Fruit fly (Drosophila melanogaster): ENCODE results near the gene CG11977.

The CG11977 gene

dm6 chr3R:9047561-9048465 lies 50.3 kb downstream of the CG11977 start, which contains the start of gene Rel (continued):
- TF ChIP-seq Hmr (GFP tag; optimal IDR thresholded peaks at IDR 0.05) (peak; percentile 34), CG9727 (GFP tag; optimal IDR thresholded peaks at IDR 0.05) (peak; percentile 81), knrl (GFP tag; IDR thresholded peaks at IDR 0.05; ENCODE audit: partially characterized antibody) (no peak), CG7786 (GFP tag; optimal IDR thresholded peaks at IDR 0.05) (no peak), bsh (GFP tag; optimal IDR thresholded peaks at IDR 0.05) (peak in 1 of 2 experiments; percentile 62), NfI (GFP tag; optimal IDR thresholded peaks at IDR 0.05) (peak; percentile 46), Hsf (GFP tag; optimal IDR thresholded peaks at IDR 0.05) (no peak), kni (GFP tag; optimal IDR thresholded peaks at IDR 0.05) (peak; percentile 42), MESR4 (GFP tag; optimal IDR thresholded peaks at IDR 0.05) (peak; percentile 27), corto (GFP tag; optimal IDR thresholded peaks at IDR 0.05) (peak; percentile 39), D19B (GFP tag; optimal IDR thresholded peaks at IDR 0.05) (peak; percentile 54), eve (GFP tag; optimal IDR thresholded peaks at IDR 0.05) (no peak), CG9797 (GFP tag; optimal IDR thresholded peaks at IDR 0.05) (peak; percentile 6), croc (GFP tag; conservative IDR thresholded peaks at IDR 0.05) (peak; percentile 48; the same call in 1 of the 3 replicates), CG32772 (GFP tag; IDR thresholded peaks at IDR 0.05) (no peak), gcm (GFP tag; optimal IDR thresholded peaks at IDR 0.05) (peak; percentile 64), Dref (GFP tag; IDR thresholded peaks at IDR 0.05) (no peak), unpg (GFP tag; optimal IDR thresholded peaks at IDR 0.05) (peak; percentile 61), CG8290 (GFP tag; optimal IDR thresholded peaks at IDR 0.05) (peak; percentile 39), CG8290 (tag; optimal IDR thresholded peaks at IDR 0.05) (peak in 1 of 2 experiments; percentile 68), CG6254 (GFP tag; optimal IDR thresholded peaks at IDR 0.05) (peak; percentile 47), CG7271 (tag; optimal IDR thresholded peaks at IDR 0.05) (peak; percentile 64), btn (GFP tag; optimal IDR thresholded peaks at IDR 0.05) (peak; percentile 37), eyg (GFP tag; optimal IDR thresholded peaks at IDR 0.05) (peak; percentile 13), so (GFP tag; IDR thresholded peaks at IDR 0.05) (no peak), Asciz (GFP tag; optimal IDR thresholded peaks at IDR 0.05) (no peak), CG12391 (tag; optimal IDR thresholded peaks at IDR 0.05) (peak; percentile 89), B-H2 (GFP tag; optimal IDR thresholded peaks at IDR 0.05) (peak; percentile 75), Ssrp (tag; optimal IDR thresholded peaks at IDR 0.05) (peak; percentile 75), Max (GFP tag; optimal IDR thresholded peaks at IDR 0.05) (peak; percentile 56), CG13287 (GFP tag; IDR thresholded peaks at IDR 0.05; ENCODE audit: partially characterized antibody) (no peak), psq (GFP tag; optimal IDR thresholded peaks at IDR 0.05) (no peak), lmd (GFP tag; IDR thresholded peaks at IDR 0.05) (no peak), CG17612 (GFP tag; IDR thresholded peaks at IDR 0.05) (no peak), jigr1 (GFP tag; IDR thresholded peaks at IDR 0.05) (no peak), pzg (GFP tag; optimal IDR thresholded peaks at IDR 0.05) (peak; percentile 67), klu (GFP tag; IDR thresholded peaks at IDR 0.05) (no peak), BtbVII (GFP tag; optimal IDR thresholded peaks at IDR 0.05) (peak; percentile 18), pfk (GFP tag; optimal IDR thresholded peaks at IDR 0.05) (peak; percentile 69), Neu2 (GFP tag; optimal IDR thresholded peaks at IDR 0.05; ENCODE audit: borderline replicate concordance) (no peak), CG18764 (GFP tag; optimal IDR thresholded peaks at IDR 0.05) (peak; percentile 25), onecut (GFP tag; IDR thresholded peaks at IDR 0.05) (no peak), mirr (GFP tag; optimal IDR thresholded peaks at IDR 0.05) (peak; percentile 94), shn (GFP tag; optimal IDR thresholded peaks at IDR 0.05) (peak; percentile 40), kah (GFP tag; optimal IDR thresholded peaks at IDR 0.05) (no peak), mld (GFP tag; IDR thresholded peaks at IDR 0.05; ENCODE audit: partially characterized antibody) (no peak), CG10147 (GFP tag; optimal IDR thresholded peaks at IDR 0.05) (peak; percentile 74), D19A (tag; optimal IDR thresholded peaks at IDR 0.05) (peak; percentile 73)
